Worm (Caenorhabditis elegans): Measurements from ENCODE around the gene col-20.

ce11 chrII:4834761-4835160 is 35.8 kb downstream of the col-20 start, which contains the start of the genes C33F10.11 and C33F10.1:
- no peak for TF ChIP-seq unc-62 (GFP tag; optimal IDR thresholded peaks at IDR 0.05)
- TF ChIP-seq mdl-1 (tag; optimal IDR thresholded peaks at IDR 0.05), result no peak
- no peak for TF ChIP-seq ztf-11 (tag; optimal IDR thresholded peaks at IDR 0.05)
- TF ChIP-seq lsy-2 (tag; optimal IDR thresholded peaks at IDR 0.05), result no peak
- no peak for TF ChIP-seq ama-1 (optimal IDR thresholded peaks at IDR 0.05)
- TF ChIP-seq ceh-82 (tag; optimal IDR thresholded peaks at IDR 0.05), result no peak
- TF ChIP-seq nhr-77 (tag; optimal IDR thresholded peaks at IDR 0.05), result no peak
- TF ChIP-seq unc-39 (tag; optimal IDR thresholded peaks at IDR 0.05), result no peak
- TF ChIP-seq lin-13 (GFP tag; optimal IDR thresholded peaks at IDR 0.05), result no peak
- no peak for TF ChIP-seq nhr-12 (tag; optimal IDR thresholded peaks at IDR 0.05)
- TF ChIP-seq fos-1 (tag; optimal IDR thresholded peaks at IDR 0.05), result no peak
- no peak for TF ChIP-seq egl-27 (tag; optimal IDR thresholded peaks at IDR 0.05)
- TF ChIP-seq unc-55 (GFP tag; optimal IDR thresholded peaks at IDR 0.05), result no peak

Data from whole organism, L2 larva.